Worm (Caenorhabditis elegans): Measurements from ENCODE around the gene acs-9.
A peak's percentile ranks its signal among the peaks of the same experiment; 100 is the strongest.
"Not testable (repeated sequence)": the region's sequence is repeated elsewhere in the genome, so short reads cannot be mapped to it uniquely, and the experiment has no call there.

acs-9 gene

ce11 chrX:16880426-16880825 lies at the start of gene acs-9:
Gene acs-9 (minus strand): TSS chrX:16880526.
- TF ChIP-seq him-1 (tag; optimal IDR thresholded peaks at IDR 0.05) (no peak), dao-5 (tag; optimal IDR thresholded peaks at IDR 0.05) (no peak), W03F9.2 (tag; optimal IDR thresholded peaks at IDR 0.05) (no peak)

- peak; percentile 90 for TF ChIP-seq W03F9.2 (tag; optimal IDR thresholded peaks at IDR 0.05)
- TF ChIP-seq him-1 (tag; optimal IDR thresholded peaks at IDR 0.05), result peak; percentile 96
- peak; percentile 64 for TF ChIP-seq dao-5 (tag; optimal IDR thresholded peaks at IDR 0.05)
These were observed 49.4 kb upstream of the acs-9 start for ce11 chrX:16929560-16930332.

- TF ChIP-seq W03F9.2 (tag; optimal IDR thresholded peaks at IDR 0.05), result no peak
- TF ChIP-seq him-1 (tag; optimal IDR thresholded peaks at IDR 0.05), result peak; percentile 52
These were observed 47.8 kb upstream of the acs-9 start for ce11 chrX:16928087-16928486.

- TF ChIP-seq W03F9.2 (tag; optimal IDR thresholded peaks at IDR 0.05), result no peak
- TF ChIP-seq him-1 (tag; optimal IDR thresholded peaks at IDR 0.05), result no peak
- TF ChIP-seq dao-5 (tag; optimal IDR thresholded peaks at IDR 0.05), result no peak
These were observed 45.0 kb upstream of the acs-9 start for ce11 chrX:16925343-16925742.

ce11 chrX:16923636-16924035 lies 43.3 kb upstream of the acs-9 start, which contains the start of gene C30E1.4:
Gene C30E1.4 (plus strand): TSS chrX:16923936.
- TF ChIP-seq him-1 (tag; optimal IDR thresholded peaks at IDR 0.05) (no peak), W03F9.2 (tag; optimal IDR thresholded peaks at IDR 0.05) (no peak), dao-5 (tag; optimal IDR thresholded peaks at IDR 0.05) (no peak)

ce11 chrX:16921533-16921932 lies 41.2 kb upstream of the acs-9 start, which contains the start of gene fbxb-114:
Gene fbxb-114 (plus strand): TSS chrX:16921833.
- TF ChIP-seq W03F9.2 (tag; optimal IDR thresholded peaks at IDR 0.05), result no peak
- TF ChIP-seq him-1 (tag; optimal IDR thresholded peaks at IDR 0.05), result no peak
- no peak for TF ChIP-seq dao-5 (tag; optimal IDR thresholded peaks at IDR 0.05)

ce11 chrX:16919468-16919867 lies 39.1 kb upstream of the acs-9 start:
- TF ChIP-seq dao-5 (tag; optimal IDR thresholded peaks at IDR 0.05) (no peak), him-1 (tag; optimal IDR thresholded peaks at IDR 0.05) (no peak), W03F9.2 (tag; optimal IDR thresholded peaks at IDR 0.05) (no peak)

ce11 chrX:16913669-16914068 lies 33.3 kb upstream of the acs-9 start, which contains the start of gene F39F10.5:
Gene F39F10.5 (minus strand): TSS chrX:16913769.
- not testable (repeated sequence) for TF ChIP-seq him-1, dao-5, W03F9.2 (tag; optimal IDR thresholded peaks at IDR 0.05)

ce11 chrX:16903619-16904018 lies 23.3 kb upstream of the acs-9 start, which contains the start of gene F39F10.4:
Gene F39F10.4 (minus strand): TSS chrX:16903719.
- TF ChIP-seq him-1 (tag; optimal IDR thresholded peaks at IDR 0.05) (no peak), dao-5 (tag; optimal IDR thresholded peaks at IDR 0.05) (no peak), W03F9.2 (tag; optimal IDR thresholded peaks at IDR 0.05) (no peak)

ce11 chrX:16902657-16903056 lies 22.3 kb upstream of the acs-9 start:
- TF ChIP-seq W03F9.2 (tag; optimal IDR thresholded peaks at IDR 0.05), result no peak
- no peak for TF ChIP-seq him-1 (tag; optimal IDR thresholded peaks at IDR 0.05)
- no peak for TF ChIP-seq dao-5 (tag; optimal IDR thresholded peaks at IDR 0.05)

- TF ChIP-seq dao-5 (tag; optimal IDR thresholded peaks at IDR 0.05) (no peak), W03F9.2 (tag; optimal IDR thresholded peaks at IDR 0.05) (no peak), him-1 (tag; optimal IDR thresholded peaks at IDR 0.05) (no peak)
These were observed 14.3 kb upstream of the acs-9 start, which contains the start of gene F39F10.2 for ce11 chrX:16894577-16894976. Gene F39F10.2 (plus strand): TSS chrX:16894877.

ce11 chrX:16893767-16894166 lies 13.4 kb upstream of the acs-9 start:
- TF ChIP-seq him-1 (tag; optimal IDR thresholded peaks at IDR 0.05) (no peak), dao-5 (tag; optimal IDR thresholded peaks at IDR 0.05) (no peak), W03F9.2 (tag; optimal IDR thresholded peaks at IDR 0.05) (no peak)

- TF ChIP-seq him-1 (tag; optimal IDR thresholded peaks at IDR 0.05), result no peak
- no peak for TF ChIP-seq W03F9.2 (tag; optimal IDR thresholded peaks at IDR 0.05)
These were observed 11.4 kb upstream of the acs-9 start, which contains the start of gene F39F10.3 for ce11 chrX:16891683-16892082. Gene F39F10.3 (plus strand): TSS chrX:16891983.

- TF ChIP-seq W03F9.2 (tag; optimal IDR thresholded peaks at IDR 0.05) (no peak), dao-5 (tag; optimal IDR thresholded peaks at IDR 0.05) (no peak)
These were observed 3.7 kb upstream of the acs-9 start for ce11 chrX:16884075-16884474.

ce11 chrX:16883426-16883825 lies 3.1 kb upstream of the acs-9 start, which contains the start of gene Y13C8A.1:
Gene Y13C8A.1 (plus strand): TSS chrX:16883726.
- TF ChIP-seq dao-5, him-1, W03F9.2 (tag; optimal IDR thresholded peaks at IDR 0.05): not testable (repeated sequence)

Measured in whole organism, L4/young adult.